Worm (Caenorhabditis elegans): Measurements from ENCODE around the gene glr-7.

Gene glr-7

ce11 chrX:2413277-2413676 is 6.4 kb downstream of the glr-7 start, which contains the start of gene hlh-15:
Gene hlh-15, minus strand, starts transcription at chrX:2413377.
- no peak for TF ChIP-seq rnt-1 (tag; optimal IDR thresholded peaks at IDR 0.05)
- no peak for TF ChIP-seq tbx-7 (tag; optimal IDR thresholded peaks at IDR 0.05)
- TF ChIP-seq nhr-11 (tag; optimal IDR thresholded peaks at IDR 0.05) = no peak
- TF ChIP-seq fax-1 (tag; optimal IDR thresholded peaks at IDR 0.05) = no peak
- no peak for TF ChIP-seq ttx-3 (tag; optimal IDR thresholded peaks at IDR 0.05)
- no peak for TF ChIP-seq dmd-4 (tag; optimal IDR thresholded peaks at IDR 0.05; ENCODE audit: borderline replicate concordance)
- TF ChIP-seq elt-4 (tag; optimal IDR thresholded peaks at IDR 0.05) = no peak
- TF ChIP-seq ceh-31 (tag; optimal IDR thresholded peaks at IDR 0.05) = no peak
- TF ChIP-seq F13H6.1 (tag; optimal IDR thresholded peaks at IDR 0.05) = no peak
- no peak for TF ChIP-seq pag-3 (tag; optimal IDR thresholded peaks at IDR 0.05; ENCODE audit: borderline replicate concordance)
- no peak for TF ChIP-seq ceh-2 (tag; optimal IDR thresholded peaks at IDR 0.05)
- no peak for TF ChIP-seq eyg-1 (tag; optimal IDR thresholded peaks at IDR 0.05)
- TF ChIP-seq gmeb-2 (tag; optimal IDR thresholded peaks at IDR 0.05) = no peak
- no peak for TF ChIP-seq ceh-24 (tag; optimal IDR thresholded peaks at IDR 0.05)
- no peak for TF ChIP-seq unc-42 (tag; optimal IDR thresholded peaks at IDR 0.05)
- no peak for TF ChIP-seq ama-1 (optimal IDR thresholded peaks at IDR 0.05)
- no peak for TF ChIP-seq sox-4 (tag; optimal IDR thresholded peaks at IDR 0.05)
- no peak for TF ChIP-seq unc-55 (GFP tag; optimal IDR thresholded peaks at IDR 0.05)
- no peak for TF ChIP-seq ceh-19 (GFP tag; optimal IDR thresholded peaks at IDR 0.05)

- no peak for TF ChIP-seq ceh-31 (tag; optimal IDR thresholded peaks at IDR 0.05)
- no peak for TF ChIP-seq unc-3 (GFP tag; conservative IDR thresholded peaks at IDR 0.05)
- no peak for TF ChIP-seq unc-3 (tag; optimal IDR thresholded peaks at IDR 0.05)
- no peak for TF ChIP-seq che-1 (tag; optimal IDR thresholded peaks at IDR 0.05)
- TF ChIP-seq ttx-3 (tag; optimal IDR thresholded peaks at IDR 0.05) = no peak
- no peak for TF ChIP-seq ama-1 (optimal IDR thresholded peaks at IDR 0.05)
- TF ChIP-seq ceh-9 (tag; optimal IDR thresholded peaks at IDR 0.05) = no peak
- TF ChIP-seq tbx-2 (tag; optimal IDR thresholded peaks at IDR 0.05) = no peak
- no peak for TF ChIP-seq hlh-8 (tag; optimal IDR thresholded peaks at IDR 0.05)
- TF ChIP-seq mec-3 (tag; optimal IDR thresholded peaks at IDR 0.05; ENCODE audit: borderline replicate concordance) = no peak
- no peak for TF ChIP-seq fkh-10 (GFP tag; optimal IDR thresholded peaks at IDR 0.05)
Observed at ce11 chrX:2410978-2411377, 8.7 kb downstream of the glr-7 start.

DNA sequence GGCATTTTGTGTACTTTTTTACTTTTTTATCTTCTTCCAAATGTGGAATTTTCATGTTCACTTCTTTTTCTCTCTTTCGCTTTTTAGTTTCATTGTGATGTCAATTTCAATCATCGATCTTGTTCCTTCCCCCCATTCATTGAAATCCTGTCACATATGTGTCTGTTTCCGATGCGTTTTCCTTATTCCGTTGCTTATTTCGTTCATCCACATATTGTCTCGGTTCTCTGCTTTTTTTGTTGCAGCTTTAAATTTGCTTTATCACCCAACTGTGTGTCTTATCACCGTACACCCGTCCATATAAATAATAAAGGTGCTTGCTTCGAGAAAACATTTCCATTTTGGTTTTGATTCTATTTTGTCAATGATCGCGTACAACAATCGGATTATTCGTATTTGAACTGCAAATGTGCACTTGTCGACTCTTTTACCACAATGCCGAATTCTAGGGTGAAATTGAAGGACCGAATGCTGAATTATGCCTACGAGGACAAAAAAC is 10.4 kb downstream of the glr-7 start, which contains the start of the genes C43H6.12 and trpp-12:
Gene C43H6.12, plus strand, starts transcription at position 365 of the 499 bp plus-strand sequence.
Gene trpp-12, plus strand, starts transcription at position 449 of the 499 bp plus-strand sequence.
- TF ChIP-seq tbx-2 (tag; optimal IDR thresholded peaks at IDR 0.05) (no peak), unc-55 (GFP tag; optimal IDR thresholded peaks at IDR 0.05) (no peak), C38D4.7 (GFP tag; optimal IDR thresholded peaks at IDR 0.05) (no peak), che-1 (tag; optimal IDR thresholded peaks at IDR 0.05) (no peak), pat-9 (tag; optimal IDR thresholded peaks at IDR 0.05) (no peak), hlh-6 (tag; optimal IDR thresholded peaks at IDR 0.05) (no peak), lin-11 (tag; optimal IDR thresholded peaks at IDR 0.05) (no peak)

DNA sequence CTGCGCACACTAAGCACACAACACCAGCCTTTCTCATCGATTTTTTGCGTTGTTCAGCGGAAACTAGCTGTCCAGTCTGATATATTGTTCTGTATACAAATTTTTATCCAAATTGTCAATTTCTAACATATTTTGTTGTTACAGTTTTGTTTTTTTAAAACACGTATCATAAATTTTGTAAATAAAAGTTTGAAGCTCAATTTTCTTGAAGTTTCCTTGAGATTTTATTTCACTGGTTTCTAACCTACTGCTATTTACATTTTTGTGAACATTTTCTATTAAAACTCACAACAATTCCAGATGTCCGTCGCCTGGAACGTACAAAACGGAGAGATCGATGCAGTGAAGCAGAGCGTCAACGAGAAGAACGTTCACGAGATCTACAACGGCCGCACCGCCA is 12.5 kb downstream of the glr-7 start, which contains the start of gene mtpn-1:
Gene mtpn-1, plus strand, starts transcription at position 301 of the 400 bp plus-strand sequence.
- no peak for TF ChIP-seq ceh-48 (tag; optimal IDR thresholded peaks at IDR 0.05)
- TF ChIP-seq unc-3 (GFP tag; conservative IDR thresholded peaks at IDR 0.05) = no peak
- no peak for TF ChIP-seq unc-3 (tag; optimal IDR thresholded peaks at IDR 0.05)
- TF ChIP-seq ceh-31 (tag; optimal IDR thresholded peaks at IDR 0.05) = no peak
- no peak for TF ChIP-seq lin-11 (tag; optimal IDR thresholded peaks at IDR 0.05)

ce11 chrX:2403724-2404123 is 16.0 kb downstream of the glr-7 start, which contains the start of gene C43H6.4:
Gene C43H6.4, plus strand, starts transcription at chrX:2404024.
- TF ChIP-seq nhr-232 (tag; optimal IDR thresholded peaks at IDR 0.05) (no peak), lim-6 (tag; optimal IDR thresholded peaks at IDR 0.05) (no peak), Y22D7AL.16 (tag; optimal IDR thresholded peaks at IDR 0.05) (no peak), ceh-22 (tag; optimal IDR thresholded peaks at IDR 0.05) (no peak), unc-86 (tag; optimal IDR thresholded peaks at IDR 0.05) (no peak)
